Fruit fly (Drosophila melanogaster): ENCODE results near the gene obst-E.

Gene obst-E

dm6 chr2L:5743537-5744148 lies 22.3 kb downstream of the obst-E start:
- TF ChIP-seq CG11617 (GFP tag; optimal IDR thresholded peaks at IDR 0.05): no peak
- peak; percentile 88 for TF ChIP-seq kay (GFP tag; ENCODE audit: borderline replicate concordance)

dm6 chr2L:5742437-5742836 lies 23.5 kb downstream of the obst-E start:
- TF ChIP-seq CG7045 (GFP tag; optimal IDR thresholded peaks at IDR 0.05) (no peak), CG7101 (tag; optimal IDR thresholded peaks at IDR 0.05) (no peak), CG11617 (GFP tag; optimal IDR thresholded peaks at IDR 0.05) (no peak), toe (GFP tag; optimal IDR thresholded peaks at IDR 0.05) (no peak), tj (GFP tag; optimal IDR thresholded peaks at IDR 0.05) (peak; percentile 23), bab1 (GFP tag; optimal IDR thresholded peaks at IDR 0.05) (no peak), cnc (optimal IDR thresholded peaks at IDR 0.05) (no peak), Hr96 (GFP tag; optimal IDR thresholded peaks at IDR 0.05) (no peak)

DNA sequence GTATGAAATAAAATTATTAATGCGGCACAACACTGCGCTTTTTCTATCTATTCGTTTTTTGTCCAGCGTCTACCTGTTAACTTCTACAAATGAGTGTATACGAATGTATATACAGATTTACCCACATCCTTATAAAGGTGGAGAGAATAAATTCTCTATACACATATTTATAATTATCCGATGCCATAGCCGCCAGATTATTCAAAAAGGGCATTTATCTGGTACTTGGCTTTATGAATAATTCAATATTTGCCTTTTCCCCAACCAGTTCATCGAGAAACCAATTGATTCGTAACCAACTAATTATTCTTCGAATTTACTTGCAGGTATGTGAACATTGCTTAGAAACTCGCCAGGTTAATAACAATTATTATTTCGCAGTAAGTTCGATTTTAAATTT lies 24.8 kb downstream of the obst-E start, which contains the start of gene CG11147:
CG11147 (minus strand) TSS at position 101 of the 400 bp plus-strand sequence.
- TF ChIP-seq kay (GFP tag; ENCODE audit: borderline replicate concordance) (no peak), CG12768 (GFP tag; optimal IDR thresholded peaks at IDR 0.05) (no peak), cnc (optimal IDR thresholded peaks at IDR 0.05) (no peak), Clk (GFP tag; optimal IDR thresholded peaks at IDR 0.05) (no peak), tj (GFP tag; optimal IDR thresholded peaks at IDR 0.05) (no peak), toe (GFP tag; optimal IDR thresholded peaks at IDR 0.05) (no peak), CG1620 (GFP tag; optimal IDR thresholded peaks at IDR 0.05) (no peak), Mnt (GFP tag; optimal IDR thresholded peaks at IDR 0.05) (no peak), pad (GFP tag; optimal IDR thresholded peaks at IDR 0.05) (no peak), bab1 (GFP tag; optimal IDR thresholded peaks at IDR 0.05) (no peak), CG33017 (tag; optimal IDR thresholded peaks at IDR 0.05) (no peak), CG5204 (GFP tag; optimal IDR thresholded peaks at IDR 0.05) (no peak), CG11617 (GFP tag; optimal IDR thresholded peaks at IDR 0.05) (no peak), CG7101 (tag; optimal IDR thresholded peaks at IDR 0.05) (no peak), CG14711 (tag; optimal IDR thresholded peaks at IDR 0.05) (no peak)

DNA sequence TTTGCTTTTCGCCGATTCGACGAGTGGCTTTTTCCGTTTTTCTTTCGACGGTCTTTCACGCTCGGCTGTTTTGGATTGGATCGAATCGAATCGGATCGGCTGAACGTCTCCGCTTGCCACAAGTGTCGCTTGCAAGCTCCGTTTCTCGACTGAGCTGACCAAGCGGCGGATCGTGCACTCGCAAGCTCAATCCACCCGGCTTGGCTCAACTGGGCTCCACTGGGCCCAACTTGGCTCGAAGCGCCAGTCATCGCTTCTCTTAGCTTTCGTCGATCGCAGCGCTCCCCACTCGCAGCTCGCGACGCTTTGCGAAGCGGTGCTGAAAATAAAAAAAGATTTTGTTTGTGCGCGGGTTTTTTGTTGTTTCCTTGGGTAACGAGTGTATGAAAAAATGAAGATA lies 25.2 kb downstream of the obst-E start:
- no peak for TF ChIP-seq ovo (GFP tag; optimal IDR thresholded peaks at IDR 0.05)
- peak; percentile 10 for TF ChIP-seq tj (GFP tag; optimal IDR thresholded peaks at IDR 0.05)

- no peak for TF ChIP-seq CG5204 (GFP tag; optimal IDR thresholded peaks at IDR 0.05)
- no peak for TF ChIP-seq Hr96 (GFP tag; optimal IDR thresholded peaks at IDR 0.05)
- no peak for TF ChIP-seq CG7045 (GFP tag; optimal IDR thresholded peaks at IDR 0.05)
- no peak for TF ChIP-seq CG33017 (tag; optimal IDR thresholded peaks at IDR 0.05)
- no peak for TF ChIP-seq CG1620 (GFP tag; optimal IDR thresholded peaks at IDR 0.05)
- TF ChIP-seq tj (GFP tag; optimal IDR thresholded peaks at IDR 0.05): no peak
- TF ChIP-seq ovo (GFP tag; optimal IDR thresholded peaks at IDR 0.05): no peak
- no peak for TF ChIP-seq Crg-1 (GFP tag; optimal IDR thresholded peaks at IDR 0.05)
- TF ChIP-seq CG11617 (GFP tag; optimal IDR thresholded peaks at IDR 0.05): no peak
- no peak for TF ChIP-seq Clk (GFP tag; optimal IDR thresholded peaks at IDR 0.05)
- no peak for TF ChIP-seq CG14711 (tag; optimal IDR thresholded peaks at IDR 0.05)
- no peak for TF ChIP-seq Mnt (GFP tag; optimal IDR thresholded peaks at IDR 0.05)
- no peak for TF ChIP-seq kay (GFP tag; ENCODE audit: borderline replicate concordance)
- no peak for TF ChIP-seq bab1 (GFP tag; optimal IDR thresholded peaks at IDR 0.05)
- no peak for TF ChIP-seq CG7101 (tag; optimal IDR thresholded peaks at IDR 0.05)
- no peak for TF ChIP-seq cnc (optimal IDR thresholded peaks at IDR 0.05)
- TF ChIP-seq toe (GFP tag; optimal IDR thresholded peaks at IDR 0.05): no peak
- no peak for TF ChIP-seq CG12768 (GFP tag; optimal IDR thresholded peaks at IDR 0.05)
- no peak for TF ChIP-seq cic (GFP tag; optimal IDR thresholded peaks at IDR 0.05)
- TF ChIP-seq pad (GFP tag; optimal IDR thresholded peaks at IDR 0.05): no peak
Observed at dm6 chr2L:5730432-5730831, 35.5 kb downstream of the obst-E start.

dm6 chr2L:5728711-5729110 lies 37.2 kb downstream of the obst-E start, which contains the start of gene CG14006:
Gene CG14006 (minus strand): TSS chr2L:5728811.
- TF ChIP-seq CG33017 (tag; optimal IDR thresholded peaks at IDR 0.05): no peak
- no peak for TF ChIP-seq CG1620 (GFP tag; optimal IDR thresholded peaks at IDR 0.05)
- TF ChIP-seq kay (GFP tag; ENCODE audit: borderline replicate concordance): no peak
- no peak for TF ChIP-seq CG7101 (tag; optimal IDR thresholded peaks at IDR 0.05)
- no peak for TF ChIP-seq CG11617 (GFP tag; optimal IDR thresholded peaks at IDR 0.05)
- no peak for TF ChIP-seq CG12768 (GFP tag; optimal IDR thresholded peaks at IDR 0.05)
- no peak for TF ChIP-seq cnc (optimal IDR thresholded peaks at IDR 0.05)
- TF ChIP-seq Crg-1 (GFP tag; optimal IDR thresholded peaks at IDR 0.05): no peak

- TF ChIP-seq CG12768 (GFP tag; optimal IDR thresholded peaks at IDR 0.05) (no peak), CG1620 (GFP tag; optimal IDR thresholded peaks at IDR 0.05) (no peak), CG11617 (GFP tag; optimal IDR thresholded peaks at IDR 0.05) (no peak), toe (GFP tag; optimal IDR thresholded peaks at IDR 0.05) (no peak)
Observed at dm6 chr2L:5726049-5726448, 39.9 kb downstream of the obst-E start.

All from whole organism, adult.